Worm (Caenorhabditis elegans) whole organism, L4 larva: ENCODE data around the gene rpl-23.

ENCODE experiments used
- F37D6.2 ChIP-seq: sonication (generic microtip); optimal IDR thresholded peaks from 2 replicates; lab custom pipeline; 2016; ENCODE audit warnings: mild to moderate bottlenecking, missing genetic modification characterization, missing compliant biosample characterization
- aha-1 ChIP-seq: fragments of 150-350 bp; peaks from one replicate; lab custom pipeline; 2014; ENCODE audit warnings: missing biosample characterization, missing genetic modification characterization
- ceh-44 ChIP-seq: fragments of 200-800 bp; sonication (Bioruptor generic); IDR thresholded peaks from 2 replicates; pipeline ENCODE4 v1.3.6; 2022; ENCODE audit warnings: missing genetic modification reagents, missing genetic modification characterization, missing compliant biosample characterization
- daf-16 ChIP-seq, 3 experiments: sonication (generic microtip); optimal IDR thresholded peaks; 2 replicates each; lab custom pipeline; 2016 to 2017; ENCODE audit warnings: missing genetic modification characterization in 3 of 3, missing genetic modification reagents in 3 of 3, mild to moderate bottlenecking in 2 of 3, missing compliant biosample characterization in 2 of 3, missing biosample characterization in 1 of 3, moderate library complexity in 1 of 3
- daf-19 ChIP-seq: fragments of 200-800 bp; sonication (Bioruptor generic); conservative IDR thresholded peaks from 2 replicates; pipeline ENCODE4 v1.3.6; 2022; ENCODE audit warnings: missing genetic modification characterization, missing compliant biosample characterization
- dmd-6 ChIP-seq: fragments of 200-800 bp; sonication (Bioruptor generic); IDR thresholded peaks from 2 replicates; pipeline ENCODE4 v1.3.6; 2022; ENCODE audit warnings: missing genetic modification reagents, missing genetic modification characterization, missing compliant biosample characterization
- dmd-9 ChIP-seq: fragments of 200-800 bp; sonication (Bioruptor generic); IDR thresholded peaks from 2 replicates; pipeline ENCODE4 v1.3.6; 2022; ENCODE audit warnings: missing genetic modification reagents, missing genetic modification characterization, missing compliant biosample characterization
- dve-1 ChIP-seq: sonication (generic microtip); optimal IDR thresholded peaks from 2 replicates; lab custom pipeline; 2017; ENCODE audit warnings: antibody characterized with exemption, mild to moderate bottlenecking, missing genetic modification characterization, missing compliant biosample characterization; ENCODE audit not compliant: insufficient read depth
- hlh-11 ChIP-seq: fragments of 200-800 bp; sonication (Bioruptor generic); optimal IDR thresholded peaks from 2 replicates; lab custom pipeline; 2018; ENCODE audit warnings: mild to moderate bottlenecking, missing genetic modification characterization, missing compliant biosample characterization
- hmg-1.1 ChIP-seq: fragments of 200-800 bp; sonication (Bioruptor generic); IDR thresholded peaks from 2 replicates; pipeline ENCODE4 v1.3.6; 2022; ENCODE audit warnings: missing genetic modification reagents, missing genetic modification characterization, missing compliant biosample characterization
- lin-29 ChIP-seq: fragments of 200-800 bp; sonication (Bioruptor generic); IDR thresholded peaks from 2 replicates; pipeline ENCODE4 v1.3.6; 2022; ENCODE audit warnings: missing genetic modification reagents, missing genetic modification characterization, missing compliant biosample characterization
- lin-38 ChIP-seq: fragments of 200-800 bp; sonication (Bioruptor generic); IDR thresholded peaks from 2 replicates; pipeline ENCODE4 v1.3.6; 2022; ENCODE audit warnings: missing genetic modification reagents, missing genetic modification characterization, missing compliant biosample characterization
- lir-3 ChIP-seq: sonication (generic microtip); optimal IDR thresholded peaks from 2 replicates; lab custom pipeline; 2016; ENCODE audit warnings: mild to moderate bottlenecking, missing genetic modification characterization, missing compliant biosample characterization
- mxl-2 ChIP-seq: fragments of 200-800 bp; sonication (Bioruptor generic); conservative IDR thresholded peaks from 2 replicates; pipeline ENCODE4 v1.3.6; 2022; ENCODE audit warnings: missing genetic modification reagents, missing genetic modification characterization, missing compliant biosample characterization
- nhr-111 ChIP-seq: fragments of 200-800 bp; sonication (Bioruptor generic); optimal IDR thresholded peaks from 2 replicates; lab custom pipeline; 2018; ENCODE audit warnings: mild to moderate bottlenecking, missing genetic modification characterization, missing compliant biosample characterization
- nhr-237 ChIP-seq: sonication (generic microtip); optimal IDR thresholded peaks from 2 replicates; lab custom pipeline; 2017; ENCODE audit warnings: missing biosample characterization, missing genetic modification characterization
- nhr-28 ChIP-seq: fragments of 150-350 bp; optimal IDR thresholded peaks from 2 replicates; lab custom pipeline; 2014; ENCODE audit warnings: missing biosample characterization, missing genetic modification characterization
- php-3 ChIP-seq: fragments of 200-800 bp; sonication (Bioruptor generic); IDR thresholded peaks from 2 replicates; pipeline ENCODE4 v1.3.6; 2022; ENCODE audit warnings: missing genetic modification reagents, missing genetic modification characterization, missing compliant biosample characterization
- pqm-1 ChIP-seq: sonication (generic microtip); optimal IDR thresholded peaks from 2 replicates; lab custom pipeline; 2017; ENCODE audit warnings: missing biosample characterization, missing genetic modification characterization
- rbr-2 ChIP-seq: sonication (generic microtip); optimal IDR thresholded peaks from 2 replicates; lab custom pipeline; 2016; ENCODE audit warnings: missing genotype, missing genetic modification characterization, missing compliant biosample characterization
- saeg-2 ChIP-seq: fragments of 200-800 bp; sonication (Bioruptor generic); IDR thresholded peaks from 2 replicates; pipeline ENCODE4 v1.3.6; 2022; ENCODE audit warnings: missing genetic modification reagents, missing genetic modification characterization, missing compliant biosample characterization
- unc-62 ChIP-seq, 3 experiments: fragments of 150-350 bp in 1 of 3; sonication (generic microtip); optimal IDR thresholded peaks in 2 of 3; peaks in 1 of 3; 1 replicate in 1 of 3; 2 replicates in 2 of 3; lab custom pipeline; 2014 to 2017; ENCODE audit warnings: missing biosample characterization in 3 of 3, missing genetic modification characterization in 3 of 3, missing genetic modification reagents in 3 of 3, missing genotype in 1 of 3
- zag-1 ChIP-seq: fragments of 150-350 bp; optimal IDR thresholded peaks from 2 replicates; lab custom pipeline; 2014; ENCODE audit warnings: missing biosample characterization, missing genetic modification characterization

Gene rpl-23

DNA sequence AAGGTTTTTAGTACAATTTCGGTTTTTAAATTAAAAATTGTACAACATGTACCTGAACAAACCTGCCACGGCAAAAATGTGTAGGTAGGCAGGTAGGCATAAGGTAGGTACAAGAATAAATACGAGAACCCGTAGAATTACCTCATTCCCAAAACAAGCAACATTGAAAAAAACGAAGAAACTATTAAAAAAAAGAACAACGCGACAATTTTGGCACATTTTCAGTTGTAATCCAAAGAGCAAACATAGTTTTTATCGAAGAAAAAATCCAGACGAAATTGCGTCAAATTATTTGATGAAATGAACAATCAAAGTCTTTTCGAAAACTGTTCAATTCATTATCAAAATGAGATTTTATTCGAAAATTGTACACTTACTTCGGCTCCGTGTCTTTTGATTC is 34.7 kb upstream of the rpl-23 start, which contains the start of gene B0244.16:
TSS of gene B0244.16 (plus strand) at position 301 of the 400 bp plus-strand sequence.
- no peak for TF ChIP-seq nhr-111 (GFP tag; lab: Kevin White, UChicago)
- no peak for TF ChIP-seq daf-19 (GFP tag; lab: Robert Waterston, UW)
- no peak for TF ChIP-seq mxl-2 (GFP tag; lab: Robert Waterston, UW)
- TF ChIP-seq aha-1 (tag; lab: Kevin White, UChicago) = no peak

- TF ChIP-seq lin-38 (GFP tag; lab: Robert Waterston, UW) (no peak), dve-1 (tag; lab: Kevin White, UChicago) (peak; percentile 10)
Observed at ce11 chrIII:5737708-5738107, 31.8 kb upstream of the rpl-23 start, which contains the start of gene B0244.6. Gene B0244.6 (plus strand): TSS chrIII:5738008.

- TF ChIP-seq php-3 (GFP tag; lab: Robert Waterston, UW) (peak; percentile 49; the same call in 1 of the 2 replicates), nhr-237 (tag; lab: Kevin White, UChicago) (no peak), daf-16 (GFP tag; optimal IDR thresholded peaks at IDR 0.05; lab: Kevin White, UChicago) (no peak), daf-16 (tag; optimal IDR thresholded peaks at IDR 0.05; lab: Kevin White, UChicago) (peak; percentile 27), dve-1 (tag; lab: Kevin White, UChicago) (peak; percentile 63), pqm-1 (tag; lab: Kevin White, UChicago) (peak; percentile 84), dmd-9 (GFP tag; lab: Robert Waterston, UW) (no peak), hlh-11 (tag; lab: Kevin White, UChicago) (peak; percentile 38), nhr-28 (tag; lab: Kevin White, UChicago) (peak; percentile 71), rbr-2 (tag; lab: Kevin White, UChicago) (no peak), dmd-6 (GFP tag; lab: Robert Waterston, UW) (peak; percentile 84), F37D6.2 (tag; lab: Kevin White, UChicago) (no peak)
Observed at ce11 chrIII:5734905-5735304, 29.0 kb upstream of the rpl-23 start, which contains the start of gene B0244.10. Gene B0244.10 (plus strand): TSS chrIII:5735158.

DNA sequence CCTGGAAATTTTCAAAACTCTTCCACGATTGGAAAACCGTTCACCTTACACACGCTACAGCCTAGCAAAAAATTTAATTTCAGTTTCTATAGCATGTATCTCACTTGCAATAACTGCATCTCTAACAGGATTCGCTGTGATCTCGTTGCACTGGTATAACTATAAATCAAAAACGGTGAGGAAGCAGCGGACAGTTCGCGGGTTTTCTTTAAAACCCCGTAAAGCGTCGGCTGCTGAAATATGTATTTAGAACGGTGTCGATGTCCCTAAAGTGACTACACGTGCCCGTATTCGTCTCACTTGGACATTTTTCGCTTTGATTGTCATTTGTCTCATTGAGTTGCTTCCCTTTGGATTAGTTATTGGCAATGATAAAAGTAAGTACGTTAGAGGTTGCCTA is 28.4 kb upstream of the rpl-23 start:
- TF ChIP-seq aha-1 (tag; lab: Kevin White, UChicago) = peak; percentile 73
- no peak for TF ChIP-seq ceh-44 (GFP tag; lab: Robert Waterston, UW)

DNA sequence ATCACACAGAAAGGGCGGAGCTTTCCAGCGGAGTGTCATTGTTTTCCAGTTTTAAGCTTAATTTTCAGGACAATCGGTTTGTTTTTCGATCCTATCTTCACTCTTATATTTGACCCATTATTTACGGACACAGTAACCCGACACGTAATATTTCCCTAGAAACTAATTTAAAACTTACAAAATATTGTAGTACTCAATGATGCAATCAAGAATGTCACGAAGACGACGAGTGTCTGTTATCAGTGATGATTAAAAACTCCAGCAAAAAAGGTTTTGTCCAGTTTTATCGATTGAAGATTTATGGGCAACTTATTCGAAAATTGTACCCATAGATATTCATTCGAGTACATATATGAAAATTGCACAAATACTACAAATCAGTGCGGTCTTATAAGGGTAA is 27.0 kb upstream of the rpl-23 start, which contains the start of gene B0244.17:
TSS of gene B0244.17 (plus strand) at position 301 of the 400 bp plus-strand sequence.
- peak; percentile 37 for TF ChIP-seq nhr-28 (tag; lab: Kevin White, UChicago)
- TF ChIP-seq daf-19 (GFP tag; lab: Robert Waterston, UW) = no peak
- TF ChIP-seq aha-1 (tag; lab: Kevin White, UChicago) = no peak

DNA sequence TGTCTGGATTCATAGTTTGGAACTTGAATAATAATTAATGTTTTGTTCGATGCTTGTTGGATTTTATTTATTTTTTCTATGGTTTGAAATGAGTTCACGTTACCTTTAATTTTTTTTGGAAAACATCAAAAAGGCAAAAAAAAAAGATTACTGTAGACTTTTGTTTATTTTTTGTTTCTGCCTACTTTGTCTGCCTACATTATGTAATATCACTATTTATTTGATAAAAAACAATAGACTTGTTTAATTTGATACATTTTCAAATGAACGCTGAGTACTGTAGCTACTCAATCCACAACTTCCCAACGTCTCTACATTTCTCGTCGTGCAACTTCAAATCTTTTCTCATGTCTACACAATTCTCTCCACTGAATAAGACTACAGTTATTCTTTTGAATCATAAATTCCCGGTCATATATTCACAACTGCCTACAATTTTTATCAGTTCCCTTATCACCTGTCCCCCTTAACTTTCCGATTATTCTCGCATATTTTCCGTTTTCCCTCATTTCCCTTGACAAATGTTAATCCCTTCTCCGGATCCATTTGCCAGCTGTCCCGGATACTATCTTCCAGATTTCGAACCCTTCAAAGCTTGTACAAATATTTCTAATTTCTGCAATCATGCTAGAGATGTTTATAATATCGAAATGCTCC is 25.2 kb upstream of the rpl-23 start, which contains the start of the genes B0244.9 and B0244.7:
TSS of gene B0244.9 (minus strand) at position 51 of the 657 bp plus-strand sequence.
TSS of gene B0244.7 (plus strand) at position 522 of the 657 bp plus-strand sequence.
- TF ChIP-seq pqm-1 (tag; lab: Kevin White, UChicago) (peak; percentile 56), ceh-44 (GFP tag; lab: Robert Waterston, UW) (no peak), nhr-28 (tag; lab: Kevin White, UChicago) (peak; percentile 62), hmg-1.1 (GFP tag; lab: Robert Waterston, UW) (no peak), lin-29 (GFP tag; lab: Robert Waterston, UW) (no peak)

DNA sequence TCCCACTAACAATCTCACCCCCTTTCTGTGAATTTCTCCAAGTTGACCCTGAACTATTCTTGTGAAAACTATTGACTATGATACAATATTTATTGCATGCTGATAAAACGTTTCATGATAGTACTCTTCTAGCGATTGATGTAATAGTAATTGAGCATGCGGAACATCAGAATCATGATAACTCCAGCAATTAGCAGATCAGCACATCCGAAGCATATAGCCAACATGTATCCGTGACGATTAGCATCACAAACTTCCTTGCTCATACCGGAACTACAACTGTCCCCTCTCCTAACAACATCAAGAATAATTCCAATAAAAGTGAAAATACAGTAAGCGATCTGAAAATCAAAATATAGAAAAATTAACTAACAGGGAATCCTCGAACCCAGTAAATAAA is 24.1 kb upstream of the rpl-23 start:
- TF ChIP-seq zag-1 (tag; lab: Kevin White, UChicago) = no peak
- TF ChIP-seq saeg-2 (GFP tag; lab: Robert Waterston, UW) = no peak
- no peak for TF ChIP-seq lin-29 (GFP tag; lab: Robert Waterston, UW)
- TF ChIP-seq aha-1 (tag; lab: Kevin White, UChicago) = peak; percentile 28
- no peak for TF ChIP-seq lir-3
- TF ChIP-seq unc-62 (GFP tag; optimal IDR thresholded peaks at IDR 0.05 in 1 of 2; lab: Kevin White, UChicago) = peak in 1 of 2 experiments; percentile 28
- no peak for TF ChIP-seq unc-62 (tag; optimal IDR thresholded peaks at IDR 0.05; lab: Kevin White, UChicago)
- TF ChIP-seq, all 104 proteins: peak for 2
